Worm (Caenorhabditis elegans) whole organism, young adult: ENCODE data around the gene apb-1.

Experiments used
- nhr-90 ChIP-seq: sonication (generic microtip); optimal IDR thresholded peaks from 2 replicates; lab custom pipeline; 2016; ENCODE audit warnings: missing genotype, mild to moderate bottlenecking, missing genetic modification characterization, missing compliant biosample characterization
- snpc-1.1 ChIP-seq: sonication (generic microtip); optimal IDR thresholded peaks from 2 replicates; lab custom pipeline; 2017; ENCODE audit warnings: missing genetic modification characterization, mild to moderate bottlenecking, missing compliant biosample characterization, antibody characterized with exemption, moderate library complexity, missing genotype, missing genetic modification reagents; ENCODE audit not compliant: insufficient read depth

DNA sequence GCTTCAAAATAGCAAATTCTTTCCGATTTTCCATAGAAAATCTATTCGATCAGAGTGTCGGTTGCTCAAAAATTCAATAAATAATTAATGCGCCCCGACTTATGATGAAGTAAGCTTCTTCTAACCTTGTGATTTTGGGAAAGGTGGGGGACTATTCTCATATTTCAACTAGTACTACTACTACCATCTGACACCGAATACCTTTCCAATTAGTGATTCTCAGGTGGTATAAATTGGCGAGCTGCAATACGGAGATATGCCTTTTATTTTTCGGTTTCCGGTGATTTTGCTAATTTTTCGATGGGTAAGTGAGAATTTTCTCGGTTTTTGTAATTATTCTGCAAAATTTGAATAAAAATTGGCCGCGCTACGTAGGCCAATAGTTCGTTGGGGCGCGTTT, 35.4 kb downstream of the apb-1 start, which contains the start of gene nhr-239:
- TF ChIP-seq snpc-1.1 (tag; lab: Kevin White, UChicago), result no peak
- TF ChIP-seq nhr-90 (tag; lab: Kevin White, UChicago), result no peak
